Fruit fly (Drosophila melanogaster): Measurements from ENCODE around the gene squ.

The squ gene

DNA sequence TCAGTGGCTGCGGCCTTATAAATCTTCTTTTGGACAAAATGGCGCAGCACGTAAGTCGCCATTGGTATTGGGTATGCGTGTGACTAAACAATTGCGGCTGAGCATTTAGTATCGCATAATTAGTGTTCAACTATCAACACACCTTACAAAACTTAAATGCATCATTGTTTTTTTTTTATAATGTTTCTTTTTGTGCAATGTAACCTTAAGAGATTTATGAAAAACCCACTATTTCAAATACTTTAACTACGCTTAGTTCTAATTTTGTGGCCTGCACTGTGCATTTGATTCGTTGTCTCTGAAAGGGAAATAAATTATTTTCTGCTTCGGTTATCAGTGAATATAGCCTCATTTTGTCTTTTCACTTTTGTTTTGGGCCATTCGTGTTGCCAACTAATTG is 35.9 kb upstream of the squ start (continued):
- TF ChIP-seq CG4730 (GFP tag; IDR thresholded peaks at IDR 0.05) (no peak), MTF-1 (GFP tag; optimal IDR thresholded peaks at IDR 0.05; ENCODE audit: borderline replicate concordance) (no peak), Sin3A (optimal IDR thresholded peaks at IDR 0.05) (no peak), gcm2 (GFP tag; optimal IDR thresholded peaks at IDR 0.05) (no peak), CTCF (GFP tag; optimal IDR thresholded peaks at IDR 0.05) (no peak), Taf1 (GFP tag; IDR thresholded peaks at IDR 0.05) (no peak), PHDP (tag; optimal IDR thresholded peaks at IDR 0.05) (peak; percentile 82), D19B (GFP tag; optimal IDR thresholded peaks at IDR 0.05) (peak; percentile 36), CG4282 (GFP tag; optimal IDR thresholded peaks at IDR 0.05) (no peak), Atf6 (GFP tag; IDR thresholded peaks at IDR 0.05) (no peak; the same call in 1 of the 2 replicates), Mad (GFP tag; optimal IDR thresholded peaks at IDR 0.05) (no peak), insv (GFP tag; optimal IDR thresholded peaks at IDR 0.05) (no peak), hth (optimal IDR thresholded peaks at IDR 0.05) (no peak), CG7372 (GFP tag; IDR thresholded peaks at IDR 0.05) (no peak), CG8388 (GFP tag; optimal IDR thresholded peaks at IDR 0.05) (peak; percentile 55), Lpt (GFP tag; optimal IDR thresholded peaks at IDR 0.05) (no peak), CG10274 (GFP tag; optimal IDR thresholded peaks at IDR 0.05) (no peak), Drgx (GFP tag; IDR thresholded peaks at IDR 0.05) (peak; percentile 58), exex (tag; optimal IDR thresholded peaks at IDR 0.05) (peak; percentile 12), CG4854 (GFP tag; optimal IDR thresholded peaks at IDR 0.05) (peak; percentile 9), Side (GFP tag; optimal IDR thresholded peaks at IDR 0.05) (peak; percentile 42), pita (GFP tag; optimal IDR thresholded peaks at IDR 0.05) (no peak), CG1024 (GFP tag; IDR thresholded peaks at IDR 0.05) (no peak), ranshi (GFP tag; IDR thresholded peaks at IDR 0.05) (peak; percentile 10; the same call in 1 of the 2 replicates), Scr (GFP tag; IDR thresholded peaks at IDR 0.05; ENCODE audit: partially characterized antibody) (no peak), cwo (GFP tag; optimal IDR thresholded peaks at IDR 0.05) (peak; percentile 60), hkb (optimal IDR thresholded peaks at IDR 0.05) (no peak), hkb (GFP tag; IDR thresholded peaks at IDR 0.05) (peak; percentile 65), CG18619 (GFP tag; optimal IDR thresholded peaks at IDR 0.05) (peak; percentile 52), sna (GFP tag; IDR thresholded peaks at IDR 0.05; ENCODE audit: partially characterized antibody) (no peak), Bteb2 (GFP tag; optimal IDR thresholded peaks at IDR 0.05) (peak; percentile 30), Lhr (GFP tag; optimal IDR thresholded peaks at IDR 0.05) (no peak), sr (GFP tag; IDR thresholded peaks at IDR 0.05) (no peak), CG31388 (GFP tag; optimal IDR thresholded peaks at IDR 0.05) (peak; percentile 33), CG10543 (GFP tag; optimal IDR thresholded peaks at IDR 0.05) (no peak), CG17385 (GFP tag; optimal IDR thresholded peaks at IDR 0.05) (peak; percentile 73), Kr (GFP tag; optimal IDR thresholded peaks at IDR 0.05) (no peak), CG1233 (GFP tag; optimal IDR thresholded peaks at IDR 0.05) (peak; percentile 45), tx (GFP tag; optimal IDR thresholded peaks at IDR 0.05) (peak; percentile 32), CG4707 (GFP tag; optimal IDR thresholded peaks at IDR 0.05) (no peak), Spps (tag; optimal IDR thresholded peaks at IDR 0.05) (peak; percentile 4), peb (GFP tag; IDR thresholded peaks at IDR 0.05) (peak; percentile 40; the same call in 1 of the 2 replicates), stc (GFP tag; IDR thresholded peaks at IDR 0.05) (peak; percentile 71), HHEX (GFP tag; optimal IDR thresholded peaks at IDR 0.05) (peak; percentile 65), cad (GFP tag; optimal IDR thresholded peaks at IDR 0.05) (no peak), CG1529 (GFP tag; optimal IDR thresholded peaks at IDR 0.05) (peak; percentile 22), Vsx1 (GFP tag; optimal IDR thresholded peaks at IDR 0.05) (peak; percentile 26), tap (tag; optimal IDR thresholded peaks at IDR 0.05) (peak; percentile 49), CG16813 (GFP tag; IDR thresholded peaks at IDR 0.05; ENCODE audit: partially characterized antibody) (no peak), CG9932 (GFP tag; IDR thresholded peaks at IDR 0.05) (peak; percentile 41; the same call in 1 of the 2 replicates), ssp (GFP tag; IDR thresholded peaks at IDR 0.05) (0 out of 2 replicates have a peak, but pooled peaks have one; percentile 32), CG11695 (GFP tag; IDR thresholded peaks at IDR 0.05) (peak; percentile 67; the same call in 2 of the 3 replicates), CG15514 (GFP tag; optimal IDR thresholded peaks at IDR 0.05) (peak; percentile 53)

All from whole organism, embryonic.